Fruit fly (Drosophila melanogaster) whole organism, pupa: Measurements from ENCODE around the gene CG32237.

Experiments
- CG10348 ChIP-seq: fragments of 200-800 bp; sonication (Bioruptor generic); IDR thresholded peaks from 2 replicates; pipeline ENCODE4 v1.3.6; 2022; ENCODE audit warnings: missing biosample characterization, missing genetic modification characterization
- CG12605 ChIP-seq: fragments of 200-800 bp; sonication (Bioruptor generic); IDR thresholded peaks from 2 replicates; pipeline ENCODE4 v1.3.6; 2022; ENCODE audit warnings: missing biosample characterization, missing genetic modification characterization
- CG32121 ChIP-seq: fragments of 200-800 bp; sonication (Bioruptor generic); IDR thresholded peaks from 2 replicates; pipeline ENCODE4 v1.3.6; 2022; ENCODE audit warnings: missing biosample characterization, missing genetic modification characterization
- CG8159 ChIP-seq: fragments of 200-800 bp; sonication (Bioruptor generic); optimal IDR thresholded peaks from 3 replicates; lab custom pipeline; 2018; ENCODE audit warnings: missing biosample characterization, mild to moderate bottlenecking, missing genetic modification characterization, moderate library complexity
- CG8301 ChIP-seq: fragments of 200-800 bp; sonication (Bioruptor generic); optimal IDR thresholded peaks from 2 replicates; lab custom pipeline; 2018; ENCODE audit warnings: missing biosample characterization, mild to moderate bottlenecking, missing genetic modification characterization
- Snoo ChIP-seq: fragments of 200-800 bp; sonication (Bioruptor generic); optimal IDR thresholded peaks from 3 replicates; lab custom pipeline; 2017; ENCODE audit warnings: missing biosample characterization, mild to moderate bottlenecking, missing genetic modification characterization, inconsistent platforms
- fd96Ca ChIP-seq: fragments of 200-800 bp; sonication (Bioruptor generic); IDR thresholded peaks from 3 replicates; pipeline ENCODE4 v1.3.6; 2022; ENCODE audit warnings: missing biosample characterization, missing genetic modification characterization

DNA sequence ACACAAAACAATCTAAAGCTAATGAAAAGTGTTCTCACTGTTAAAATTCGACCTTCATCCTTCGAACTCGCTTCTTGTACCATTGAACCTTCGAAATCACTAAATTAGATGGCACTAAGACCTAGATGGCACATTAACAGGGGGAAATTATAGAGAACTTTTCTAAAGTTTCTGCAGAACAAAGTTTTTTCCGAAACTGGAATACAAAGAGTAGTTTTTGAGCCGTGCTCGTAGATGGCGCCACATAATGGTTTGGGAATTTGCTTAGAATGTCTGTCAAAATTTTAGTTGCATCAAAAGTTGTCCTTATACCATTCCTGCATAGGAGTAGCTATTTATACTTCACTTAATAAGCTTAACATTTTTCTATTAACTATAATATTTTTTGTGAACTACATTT, 46.5 kb downstream of the CG32237 start:
- no peak for TF ChIP-seq CG10348 (GFP tag; lab: Robert Waterston, UW)
- no peak for TF ChIP-seq CG8301 (tag; lab: Kevin White, UChicago)
- no peak for TF ChIP-seq Snoo (tag; lab: Kevin White, UChicago)
- no peak for TF ChIP-seq CG8159 (tag; lab: Kevin White, UChicago)
- TF ChIP-seq CG12605 (GFP tag; lab: Robert Waterston, UW), result no peak
- TF ChIP-seq fd96Ca, result no peak
- no peak for TF ChIP-seq CG32121 (GFP tag; lab: Robert Waterston, UW)
